Worm (Caenorhabditis elegans) whole organism, young adult: ENCODE data around the gene nekl-4.

Source experiments
- F22D6.2 ChIP-seq: sonication (generic microtip); optimal IDR thresholded peaks from 2 replicates; lab custom pipeline; 2016; ENCODE audit warnings: mild to moderate bottlenecking, missing genetic modification characterization, missing compliant biosample characterization
- F39B2.1 ChIP-seq: fragments of 200-800 bp; sonication (Bioruptor generic); IDR thresholded peaks from 2 replicates; pipeline ENCODE4 v1.3.6; 2022; ENCODE audit warnings: missing genetic modification reagents, missing genetic modification characterization, missing compliant biosample characterization
- F49E8.2 ChIP-seq: sonication (generic microtip); optimal IDR thresholded peaks from 3 replicates; lab custom pipeline; 2017; ENCODE audit warnings: missing genetic modification characterization, mild to moderate bottlenecking, missing compliant biosample characterization, antibody characterized with exemption, moderate library complexity; ENCODE audit not compliant: insufficient read depth
- F52B5.7 ChIP-seq: sonication (generic microtip); optimal IDR thresholded peaks from 2 replicates; lab custom pipeline; 2016; ENCODE audit warnings: mild to moderate bottlenecking, missing genetic modification characterization, missing compliant biosample characterization
- F57A8.1 ChIP-seq: fragments of 200-800 bp; sonication (Bioruptor generic); optimal IDR thresholded peaks from 2 replicates; lab custom pipeline; 2018; ENCODE audit warnings: mild to moderate bottlenecking, missing genetic modification characterization, moderate library complexity, missing compliant biosample characterization
- K11D2.4 ChIP-seq: fragments of 200-800 bp; sonication (Bioruptor generic); IDR thresholded peaks from 2 replicates; pipeline ENCODE4 v1.3.6; 2022; ENCODE audit warnings: missing genetic modification reagents, missing genetic modification characterization, missing compliant biosample characterization
- Y67H2A.10 ChIP-seq: fragments of 200-800 bp; sonication (Bioruptor generic); conservative IDR thresholded peaks from 2 replicates; pipeline ENCODE4 v1.3.6; 2022; ENCODE audit warnings: missing genetic modification reagents, missing genetic modification characterization, missing compliant biosample characterization
- Y79H2A.3 ChIP-seq: fragments of 200-800 bp; sonication (Bioruptor generic); conservative IDR thresholded peaks from 2 replicates; pipeline ENCODE4 v1.3.6; 2022; ENCODE audit warnings: missing genetic modification reagents, missing genetic modification characterization, missing compliant biosample characterization
- ZK185.1 ChIP-seq: sonication (generic microtip); optimal IDR thresholded peaks from 2 replicates; lab custom pipeline; 2016; ENCODE audit warnings: mild to moderate bottlenecking, missing genetic modification characterization, missing compliant biosample characterization; ENCODE audit not compliant: poor library complexity, severe bottlenecking
- aptf-2 ChIP-seq: fragments of 200-800 bp; sonication (Bioruptor generic); conservative IDR thresholded peaks from 2 replicates; pipeline ENCODE4 v1.3.6; 2022; ENCODE audit warnings: missing genetic modification reagents, missing genetic modification characterization, missing compliant biosample characterization
- ceh-40 ChIP-seq: fragments of 200-800 bp; sonication (Bioruptor generic); IDR thresholded peaks from 2 replicates; pipeline ENCODE4 v1.3.6; 2022; ENCODE audit warnings: missing genetic modification characterization, missing compliant biosample characterization
- ceh-91 ChIP-seq: fragments of 200-800 bp; sonication (Bioruptor generic); IDR thresholded peaks from 2 replicates; pipeline ENCODE4 v1.3.6; 2022; ENCODE audit warnings: missing genetic modification reagents, missing genetic modification characterization, missing compliant biosample characterization
- dpff-1 ChIP-seq: sonication (generic microtip); optimal IDR thresholded peaks from 2 replicates; lab custom pipeline; 2017; ENCODE audit warnings: mild to moderate bottlenecking, missing genetic modification characterization, missing compliant biosample characterization
- ekl-4 ChIP-seq: fragments of 200-800 bp; sonication (Bioruptor generic); IDR thresholded peaks from 2 replicates; pipeline ENCODE4 v1.3.6; 2022; ENCODE audit warnings: missing genetic modification reagents, missing genetic modification characterization, missing compliant biosample characterization
- fkh-3 ChIP-seq: sonication (generic microtip); optimal IDR thresholded peaks from 2 replicates; lab custom pipeline; 2016; ENCODE audit warnings: mild to moderate bottlenecking, missing genetic modification characterization, missing compliant biosample characterization
- him-1 ChIP-seq: sonication (generic microtip); optimal IDR thresholded peaks from 2 replicates; lab custom pipeline; 2016; ENCODE audit warnings: missing genotype, missing genetic modification reagents, missing genetic modification characterization, missing compliant biosample characterization
- hlh-12 ChIP-seq: sonication (generic microtip); optimal IDR thresholded peaks from 2 replicates; lab custom pipeline; 2016; ENCODE audit warnings: missing genetic modification characterization, missing compliant biosample characterization
- lin-26 ChIP-seq: fragments of 200-800 bp; sonication (Bioruptor generic); IDR thresholded peaks from 2 replicates; pipeline ENCODE4 v1.3.6; 2022; ENCODE audit warnings: missing genetic modification reagents, missing genetic modification characterization, missing compliant biosample characterization
- lir-1 ChIP-seq: fragments of 200-800 bp; sonication (Bioruptor generic); conservative IDR thresholded peaks from 2 replicates; pipeline ENCODE4 v1.3.6; 2022; ENCODE audit warnings: missing genetic modification reagents, missing genetic modification characterization, missing compliant biosample characterization
- madf-10 ChIP-seq: sonication (generic microtip); optimal IDR thresholded peaks from 2 replicates; lab custom pipeline; 2016; ENCODE audit warnings: mild to moderate bottlenecking, missing genetic modification characterization, missing compliant biosample characterization
- madf-3 ChIP-seq: fragments of 200-800 bp; sonication (Bioruptor generic); IDR thresholded peaks from 2 replicates; pipeline ENCODE4 v1.3.6; 2022; ENCODE audit warnings: missing genetic modification reagents, missing genetic modification characterization, missing compliant biosample characterization
- madf-8 ChIP-seq: fragments of 200-800 bp; sonication (Bioruptor generic); conservative IDR thresholded peaks from 2 replicates; pipeline ENCODE4 v1.3.6; 2022; ENCODE audit warnings: missing genetic modification reagents, missing genetic modification characterization, missing compliant biosample characterization
- nfya-2 ChIP-seq: fragments of 200-800 bp; sonication (Bioruptor generic); IDR thresholded peaks from 2 replicates; pipeline ENCODE4 v1.3.6; 2022; ENCODE audit warnings: missing genetic modification reagents, missing genetic modification characterization, missing compliant biosample characterization
- nhr-120 ChIP-seq: fragments of 200-800 bp; sonication (Bioruptor generic); IDR thresholded peaks from 2 replicates; pipeline ENCODE4 v1.3.6; 2022; ENCODE audit warnings: missing genetic modification characterization, missing compliant biosample characterization
- nhr-179 ChIP-seq: sonication (generic microtip); optimal IDR thresholded peaks from 2 replicates; lab custom pipeline; 2016; ENCODE audit warnings: mild to moderate bottlenecking, missing genetic modification characterization, missing compliant biosample characterization
- nhr-90 ChIP-seq: sonication (generic microtip); optimal IDR thresholded peaks from 2 replicates; lab custom pipeline; 2016; ENCODE audit warnings: missing genotype, mild to moderate bottlenecking, missing genetic modification characterization, missing compliant biosample characterization
- pha-4 ChIP-seq: fragments of 150-350 bp; sonication (generic microtip); optimal IDR thresholded peaks from 2 replicates; lab custom pipeline; 2014; ENCODE audit warnings: missing biosample characterization, missing genetic modification reagents, missing genetic modification characterization
- snpc-1.3 ChIP-seq: sonication (generic microtip); optimal IDR thresholded peaks from 2 replicates; lab custom pipeline; 2017; ENCODE audit warnings: missing genetic modification characterization, mild to moderate bottlenecking, missing compliant biosample characterization, antibody characterized with exemption, moderate library complexity, missing genotype, missing genetic modification reagents; ENCODE audit not compliant: insufficient read depth
- snpc-3.4 ChIP-seq: sonication (generic microtip); optimal IDR thresholded peaks from 2 replicates; lab custom pipeline; 2017; ENCODE audit warnings: missing genetic modification characterization, mild to moderate bottlenecking, missing compliant biosample characterization, antibody characterized with exemption, moderate library complexity, missing genotype, missing genetic modification reagents
- snpc-4 ChIP-seq, 5 experiments: fragments of 150-350 bp in 1 of 5; sonication (generic microtip) in 4 of 5; optimal IDR thresholded peaks; 2 replicates each; lab custom pipeline; 2014 to 2018; ENCODE audit warnings: missing genetic modification characterization in 5 of 5, missing biosample characterization in 3 of 5, antibody characterized with exemption in 2 of 5, mild to moderate bottlenecking in 2 of 5, missing compliant biosample characterization in 2 of 5, missing genotype in 2 of 5, moderate library complexity in 2 of 5, missing genetic modification reagents in 1 of 5
- somi-1 ChIP-seq: fragments of 200-800 bp; sonication (Bioruptor generic); optimal IDR thresholded peaks from 2 replicates; lab custom pipeline; 2018; ENCODE audit warnings: mild to moderate bottlenecking, missing genetic modification characterization, missing compliant biosample characterization
- sptf-2 ChIP-seq: fragments of 200-800 bp; sonication (Bioruptor generic); optimal IDR thresholded peaks from 2 replicates; lab custom pipeline; 2018; ENCODE audit warnings: mild to moderate bottlenecking, missing genetic modification characterization, missing compliant biosample characterization
- tbx-9 ChIP-seq: sonication (generic microtip); optimal IDR thresholded peaks from 2 replicates; lab custom pipeline; 2016; ENCODE audit warnings: borderline replicate concordance, missing genetic modification characterization, inconsistent platforms, missing compliant biosample characterization
- tlf-1 ChIP-seq: fragments of 200-800 bp; sonication (Bioruptor generic); optimal IDR thresholded peaks from 2 replicates; lab custom pipeline; 2018; ENCODE audit warnings: mild to moderate bottlenecking, missing genetic modification characterization, missing compliant biosample characterization
- unc-62 ChIP-seq: fragments of 150-350 bp; optimal IDR thresholded peaks from 2 replicates; lab custom pipeline; 2014; ENCODE audit warnings: missing biosample characterization, missing genetic modification reagents, missing genetic modification characterization
- zfh-2 ChIP-seq: fragments of 200-800 bp; sonication (Bioruptor generic); conservative IDR thresholded peaks from 2 replicates; pipeline ENCODE4 v1.3.6; 2022; ENCODE audit warnings: missing genetic modification reagents, missing genetic modification characterization, missing compliant biosample characterization
- ztf-18 ChIP-seq: sonication (generic microtip); optimal IDR thresholded peaks from 2 replicates; lab custom pipeline; 2016; ENCODE audit warnings: missing genotype, mild to moderate bottlenecking, missing genetic modification characterization, missing compliant biosample characterization
- ztf-26 ChIP-seq: sonication (generic microtip); optimal IDR thresholded peaks from 2 replicates; lab custom pipeline; 2017; ENCODE audit warnings: missing genetic modification characterization, missing compliant biosample characterization
- ztf-3 ChIP-seq: fragments of 200-800 bp; sonication (Bioruptor generic); optimal IDR thresholded peaks from 2 replicates; lab custom pipeline; 2018; ENCODE audit warnings: mild to moderate bottlenecking, missing genetic modification characterization, missing compliant biosample characterization
- ztf-6 ChIP-seq: fragments of 200-800 bp; sonication (Bioruptor generic); IDR thresholded peaks from 2 replicates; pipeline ENCODE4 v1.3.6; 2022; ENCODE audit warnings: missing genetic modification reagents, missing genetic modification characterization, missing compliant biosample characterization

Gene nekl-4

ce11 chrIII:5506023-5506597 lies 11.2 kb downstream of the nekl-4 start (continued):
- TF ChIP-seq unc-62 (GFP tag; lab: Kevin White, UChicago) = no peak
- peak; percentile 37 for TF ChIP-seq fkh-3 (tag; lab: Kevin White, UChicago)
- TF ChIP-seq F57A8.1 (GFP tag; lab: Kevin White, UChicago) = no peak
- TF ChIP-seq ztf-18 (tag; lab: Kevin White, UChicago) = no peak
- TF ChIP-seq nhr-90 = peak; percentile 52
- TF ChIP-seq tbx-9 = no peak
- TF ChIP-seq F39B2.1 = no peak
- TF ChIP-seq ztf-6 (GFP tag; lab: Robert Waterston, UW) = no peak
- TF ChIP-seq dpff-1 (tag; lab: Kevin White, UChicago) = peak; percentile 46
- no peak for TF ChIP-seq ceh-91
- peak; percentile 35 for TF ChIP-seq ZK185.1 (tag; lab: Kevin White, UChicago)
- TF ChIP-seq zfh-2 (GFP tag; lab: Robert Waterston, UW) = no peak
- TF ChIP-seq F52B5.7 (tag; lab: Kevin White, UChicago) = no peak
- TF ChIP-seq him-1 = no peak
- TF ChIP-seq somi-1 = no peak
- no peak for TF ChIP-seq pha-4 (tag; lab: Kevin White, UChicago)
- peak; percentile 66 for TF ChIP-seq ztf-26 (tag; lab: Kevin White, UChicago)
- TF ChIP-seq lir-1 (GFP tag; lab: Robert Waterston, UW) = 0 out of 2 replicates have a peak, but pooled peaks have one; percentile 12
- TF ChIP-seq hlh-12 (tag; lab: Kevin White, UChicago) = no peak
- TF ChIP-seq nhr-179 (tag; lab: Kevin White, UChicago) = peak; percentile 63
- TF ChIP-seq lin-26 (GFP tag; lab: Robert Waterston, UW) = 0 out of 2 replicates have a peak, but pooled peaks have one; percentile 54
- TF ChIP-seq Y79H2A.3 (GFP tag; lab: Robert Waterston, UW) = no peak
- no peak for TF ChIP-seq aptf-2 (GFP tag; lab: Robert Waterston, UW)
- no peak for TF ChIP-seq F22D6.2 (tag; lab: Kevin White, UChicago)
- TF ChIP-seq Y67H2A.10 (GFP tag; lab: Robert Waterston, UW) = no peak
- TF ChIP-seq madf-3 (GFP tag; lab: Robert Waterston, UW) = no peak
- TF ChIP-seq snpc-4 (GFP tag; optimal IDR thresholded peaks at IDR 0.05; lab: Kevin White, UChicago) = no peak
- peak in 1 of 4 experiments; percentile 12 for TF ChIP-seq snpc-4 (tag; optimal IDR thresholded peaks at IDR 0.05; lab: Kevin White, UChicago)
- no peak for TF ChIP-seq nhr-120 (GFP tag; lab: Robert Waterston, UW)
- no peak for TF ChIP-seq sptf-2
- TF ChIP-seq madf-8 (GFP tag; lab: Robert Waterston, UW) = no peak
- TF ChIP-seq tlf-1 (GFP tag; lab: Kevin White, UChicago) = peak; percentile 1
- no peak for TF ChIP-seq snpc-1.3 (tag; lab: Kevin White, UChicago)
- peak; percentile 85 for TF ChIP-seq ekl-4 (GFP tag; lab: Robert Waterston, UW)
- no peak for TF ChIP-seq K11D2.4
- peak; percentile 48 for TF ChIP-seq ztf-3 (GFP tag; lab: Kevin White, UChicago)
- TF ChIP-seq F49E8.2 (tag; lab: Kevin White, UChicago) = no peak
- TF ChIP-seq nfya-2 (GFP tag; lab: Robert Waterston, UW) = no peak
- no peak for TF ChIP-seq ceh-40 (GFP tag; lab: Robert Waterston, UW)
- peak; percentile 7 for TF ChIP-seq snpc-3.4 (tag; lab: Kevin White, UChicago)
- peak; percentile 50 for TF ChIP-seq madf-10 (tag; lab: Kevin White, UChicago)
